Worm (Caenorhabditis elegans) whole organism, early embryonic: Measurements from ENCODE around the gene djr-1.1.

ENCODE experiments used
- B0310.2 ChIP-seq: sonication (generic microtip); optimal IDR thresholded peaks from 2 replicates; lab custom pipeline; 2016; ENCODE audit warnings: mild to moderate bottlenecking, missing genetic modification characterization, missing compliant biosample characterization
- F13C5.2 ChIP-seq: sonication (generic microtip); optimal IDR thresholded peaks from 2 replicates; lab custom pipeline; 2017; ENCODE audit warnings: mild to moderate bottlenecking, missing genetic modification characterization, inconsistent platforms, missing compliant biosample characterization
- aly-1 ChIP-seq: sonication (generic microtip); optimal IDR thresholded peaks from 2 replicates; lab custom pipeline; 2016; ENCODE audit warnings: missing genetic modification characterization, missing compliant biosample characterization
- ama-1 ChIP-seq: fragments of 150-350 bp; optimal IDR thresholded peaks from 2 replicates; lab custom pipeline; 2014
- ceh-13 ChIP-seq: fragments of 200-800 bp; sonication (Bioruptor generic); optimal IDR thresholded peaks from 2 replicates; lab custom pipeline; 2018; ENCODE audit warnings: mild to moderate bottlenecking, missing genetic modification characterization, missing compliant biosample characterization
- ets-7 ChIP-seq: sonication (generic microtip); optimal IDR thresholded peaks from 2 replicates; lab custom pipeline; 2016; ENCODE audit warnings: missing genotype, missing genetic modification characterization, missing compliant biosample characterization
- flt-1 ChIP-seq: fragments of 200-800 bp; sonication (Bioruptor generic); IDR thresholded peaks from 2 replicates; pipeline ENCODE4 v1.3.6; 2022; ENCODE audit warnings: missing genetic modification characterization, missing compliant biosample characterization
- hmg-4 ChIP-seq: fragments of 200-800 bp; sonication (Bioruptor generic); optimal IDR thresholded peaks from 2 replicates; lab custom pipeline; 2018; ENCODE audit warnings: mild to moderate bottlenecking, missing genetic modification characterization, missing compliant biosample characterization
- pes-1 ChIP-seq: fragments of 200-800 bp; sonication (Bioruptor generic); IDR thresholded peaks from 2 replicates; pipeline ENCODE4 v1.3.6; 2022; ENCODE audit warnings: missing genetic modification reagents, missing genetic modification characterization, missing compliant biosample characterization
- scrt-1 ChIP-seq: fragments of 200-800 bp; sonication (Bioruptor generic); IDR thresholded peaks from 2 replicates; pipeline ENCODE4 v1.3.6; 2022; ENCODE audit warnings: missing genetic modification characterization, missing compliant biosample characterization
- tbx-11 ChIP-seq: fragments of 200-800 bp; sonication (Bioruptor generic); IDR thresholded peaks from 2 replicates; pipeline ENCODE4 v1.3.6; 2022; ENCODE audit warnings: missing genetic modification characterization, missing compliant biosample characterization
- tbx-37 ChIP-seq: fragments of 200-800 bp; sonication (Bioruptor generic); conservative IDR thresholded peaks from 2 replicates; pipeline ENCODE4 v1.3.6; 2022; ENCODE audit warnings: missing genetic modification reagents, missing genetic modification characterization, missing compliant biosample characterization
- tra-4 ChIP-seq: sonication (generic microtip); optimal IDR thresholded peaks from 2 replicates; lab custom pipeline; 2017; ENCODE audit warnings: missing genetic modification characterization, missing compliant biosample characterization

DNA sequence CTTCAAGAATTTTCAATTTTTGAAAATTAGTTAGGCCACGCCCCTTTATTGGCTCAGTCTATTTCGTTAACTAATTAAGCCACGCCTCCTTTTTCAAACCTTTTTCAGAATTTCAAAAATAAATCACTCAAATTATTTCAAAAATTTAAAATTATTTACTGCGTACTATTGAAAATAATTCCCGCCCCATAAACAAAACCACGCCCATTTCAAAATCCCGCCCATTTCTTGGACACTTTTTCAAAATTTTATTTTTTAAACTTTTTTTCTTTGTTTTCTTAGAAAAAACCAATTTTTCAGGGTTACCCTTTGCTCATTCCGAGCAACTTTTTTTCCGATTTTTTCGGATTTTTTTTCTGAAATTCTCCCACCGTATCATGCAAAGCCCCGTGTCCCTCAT is 26.3 kb upstream of the djr-1.1 start, which contains the start of gene B0432.14:
- TF ChIP-seq ama-1 (lab: Kevin White, UChicago) (no peak), tbx-11 (no peak), scrt-1 (GFP tag; lab: Robert Waterston, UW) (no peak), ets-7 (tag; lab: Kevin White, UChicago) (no peak), flt-1 (GFP tag; lab: Robert Waterston, UW) (no peak), pes-1 (no peak), F13C5.2 (tag; lab: Kevin White, UChicago) (no peak), aly-1 (no peak), B0310.2 (no peak), ceh-13 (GFP tag; lab: Kevin White, UChicago) (no peak), tra-4 (tag; lab: Kevin White, UChicago) (no peak), tbx-37 (GFP tag; lab: Robert Waterston, UW) (no peak), hmg-4 (GFP tag; lab: Kevin White, UChicago) (no peak)
